Worm (Caenorhabditis elegans) whole organism, L1 larva: Measurements from ENCODE around the gene wrt-2.

Experiments used
- C04F5.9 ChIP-seq: sonication (generic microtip); optimal IDR thresholded peaks from 2 replicates; lab custom pipeline; 2016; ENCODE audit warnings: missing genetic modification characterization, missing compliant biosample characterization
- C16A3.4 ChIP-seq: fragments of 150-350 bp; optimal IDR thresholded peaks from 2 replicates; lab custom pipeline; 2014; ENCODE audit warnings: missing biosample characterization, missing genetic modification characterization
- C34B4.2 ChIP-seq: sonication (generic microtip); optimal IDR thresholded peaks from 2 replicates; lab custom pipeline; 2017; ENCODE audit warnings: mild to moderate bottlenecking, missing genetic modification characterization, missing compliant biosample characterization
- aly-2 ChIP-seq: fragments of 150-350 bp; optimal IDR thresholded peaks from 2 replicates; lab custom pipeline; 2014; ENCODE audit warnings: missing biosample characterization, missing genetic modification characterization
- ama-1 ChIP-seq: fragments of 150-350 bp; optimal IDR thresholded peaks from 2 replicates; lab custom pipeline; 2014
- blmp-1 ChIP-seq: fragments of 150-350 bp; optimal IDR thresholded peaks from 2 replicates; lab custom pipeline; 2014; ENCODE audit warnings: missing biosample characterization, missing genetic modification characterization
- ceh-88 ChIP-seq: fragments of 200-800 bp; sonication (Bioruptor generic); IDR thresholded peaks from 2 replicates; pipeline ENCODE4 v1.3.6; 2022; ENCODE audit warnings: missing genetic modification characterization, missing compliant biosample characterization
- dpl-1 ChIP-seq, 3 experiments: fragments of 150-350 bp in 2 of 3; sonication (generic microtip) in 1 of 3; optimal IDR thresholded peaks; 2 replicates each; lab custom pipeline; 2014 to 2017; ENCODE audit warnings: missing biosample characterization in 3 of 3, missing genetic modification characterization in 3 of 3, missing genetic modification reagents in 3 of 3
- efl-1 ChIP-seq, 4 experiments: fragments of 150-350 bp; optimal IDR thresholded peaks in 3 of 4; peaks in 1 of 4; 1 replicate in 1 of 4; 2 replicates in 3 of 4; lab custom pipeline; 2014; ENCODE audit warnings: missing biosample characterization in 2 of 4, missing genetic modification characterization in 2 of 4, missing genetic modification reagents in 2 of 4
- efl-3 ChIP-seq: fragments of 200-800 bp; sonication (Bioruptor generic); optimal IDR thresholded peaks from 2 replicates; lab custom pipeline; 2018; ENCODE audit warnings: mild to moderate bottlenecking, missing genetic modification characterization, missing compliant biosample characterization
- egl-13 ChIP-seq: sonication (generic microtip); optimal IDR thresholded peaks from 2 replicates; lab custom pipeline; 2016; ENCODE audit warnings: missing genotype, missing genetic modification reagents, missing genetic modification characterization, missing compliant biosample characterization
- egl-27 ChIP-seq, 2 experiments: fragments of 150-350 bp in 1 of 2; sonication (generic microtip); optimal IDR thresholded peaks; 3 replicates each; lab custom pipeline; 2017 to 2018; ENCODE audit warnings: missing biosample characterization in 2 of 2, missing genetic modification characterization in 2 of 2, missing genetic modification reagents in 2 of 2
- elt-2 ChIP-seq: sonication (generic microtip); optimal IDR thresholded peaks from 2 replicates; lab custom pipeline; 2016; ENCODE audit warnings: missing genetic modification characterization, mild to moderate bottlenecking, inconsistent platforms, missing compliant biosample characterization, missing genetic modification reagents
- fkh-10 ChIP-seq: sonication (generic microtip); optimal IDR thresholded peaks from 2 replicates; lab custom pipeline; 2017; ENCODE audit warnings: missing biosample characterization, missing genetic modification reagents, missing genetic modification characterization
- hlh-4 ChIP-seq: sonication (generic microtip); optimal IDR thresholded peaks from 2 replicates; lab custom pipeline; 2016; ENCODE audit warnings: mild to moderate bottlenecking, missing genetic modification characterization, missing compliant biosample characterization
- hpl-2 ChIP-seq: fragments of 150-350 bp; optimal IDR thresholded peaks from 2 replicates; lab custom pipeline; 2014; ENCODE audit warnings: missing biosample characterization, missing genetic modification reagents, missing genetic modification characterization
- isw-1 ChIP-seq: fragments of 200-800 bp; sonication (Bioruptor generic); IDR thresholded peaks from 2 replicates; pipeline ENCODE4 v1.3.6; 2022; ENCODE audit warnings: missing genetic modification characterization, missing compliant biosample characterization
- lin-13 ChIP-seq: fragments of 150-350 bp; optimal IDR thresholded peaks from 2 replicates; lab custom pipeline; 2014; ENCODE audit warnings: missing biosample characterization, missing genetic modification reagents, missing genetic modification characterization
- lin-14 ChIP-seq: fragments of 200-800 bp; sonication (Bioruptor generic); optimal IDR thresholded peaks from 2 replicates; lab custom pipeline; 2018; ENCODE audit warnings: mild to moderate bottlenecking, missing genetic modification characterization, moderate library complexity, missing compliant biosample characterization
- lin-15B ChIP-seq: fragments of 150-350 bp; sonication (generic microtip); optimal IDR thresholded peaks from 3 replicates; lab custom pipeline; 2014; ENCODE audit warnings: missing biosample characterization, missing genetic modification characterization
- lin-35 ChIP-seq, 2 experiments: fragments of 150-350 bp; optimal IDR thresholded peaks; 2 replicates each; lab custom pipeline; 2014; ENCODE audit warnings: missing biosample characterization in 2 of 2, missing genetic modification characterization in 2 of 2, missing genetic modification reagents in 2 of 2
- lsy-2 ChIP-seq, 2 experiments: fragments of 150-350 bp; optimal IDR thresholded peaks; 2 replicates each; lab custom pipeline; 2014; ENCODE audit warnings: missing biosample characterization in 2 of 2, missing genetic modification characterization in 2 of 2
- mab-9 ChIP-seq: fragments of 200-800 bp; sonication (Bioruptor generic); IDR thresholded peaks from 2 replicates; pipeline ENCODE4 v1.3.6; 2022; ENCODE audit warnings: missing genetic modification reagents, missing genetic modification characterization, missing compliant biosample characterization
- mdl-1 ChIP-seq, 2 experiments: fragments of 150-350 bp; optimal IDR thresholded peaks; 2 replicates each; lab custom pipeline; 2014 to 2017; ENCODE audit warnings: missing biosample characterization in 2 of 2, missing genetic modification characterization in 2 of 2, inconsistent platforms in 1 of 2
- nhr-11 ChIP-seq: fragments of 150-350 bp; optimal IDR thresholded peaks from 2 replicates; lab custom pipeline; 2014; ENCODE audit warnings: missing biosample characterization, missing genetic modification characterization
- nhr-12 ChIP-seq: sonication (generic microtip); optimal IDR thresholded peaks from 2 replicates; lab custom pipeline; 2017; ENCODE audit warnings: missing biosample characterization, missing genetic modification characterization
- nhr-19 ChIP-seq: fragments of 200-800 bp; sonication (Bioruptor generic); conservative IDR thresholded peaks from 2 replicates; pipeline ENCODE4 v1.3.6; 2022; ENCODE audit warnings: missing genetic modification characterization, missing compliant biosample characterization
- nhr-20 ChIP-seq: sonication (generic microtip); optimal IDR thresholded peaks from 2 replicates; lab custom pipeline; 2016; ENCODE audit warnings: mild to moderate bottlenecking, missing genetic modification characterization, missing compliant biosample characterization
- nhr-237 ChIP-seq: fragments of 150-350 bp; optimal IDR thresholded peaks from 2 replicates; lab custom pipeline; 2014; ENCODE audit warnings: missing biosample characterization, missing genetic modification characterization
- nhr-28 ChIP-seq: fragments of 150-350 bp; optimal IDR thresholded peaks from 2 replicates; lab custom pipeline; 2014; ENCODE audit warnings: missing biosample characterization, missing genetic modification characterization
- nhr-47 ChIP-seq: sonication (generic microtip); optimal IDR thresholded peaks from 2 replicates; lab custom pipeline; 2016; ENCODE audit warnings: mild to moderate bottlenecking, missing genetic modification characterization, moderate library complexity, missing compliant biosample characterization
- nhr-71 ChIP-seq: sonication (generic microtip); optimal IDR thresholded peaks from 2 replicates; lab custom pipeline; 2016; ENCODE audit warnings: mild to moderate bottlenecking, missing genetic modification characterization, moderate library complexity, missing compliant biosample characterization
- nhr-76 ChIP-seq: sonication (generic microtip); optimal IDR thresholded peaks from 2 replicates; lab custom pipeline; 2017; ENCODE audit warnings: missing biosample characterization, missing genetic modification characterization
- nhr-77 ChIP-seq: fragments of 150-350 bp; optimal IDR thresholded peaks from 2 replicates; lab custom pipeline; 2014; ENCODE audit warnings: missing biosample characterization, missing genetic modification characterization
- nhr-90 ChIP-seq: sonication (generic microtip); optimal IDR thresholded peaks from 2 replicates; lab custom pipeline; 2016; ENCODE audit warnings: mild to moderate bottlenecking, missing genetic modification characterization, missing compliant biosample characterization; ENCODE audit not compliant: poor library complexity
- pag-3 ChIP-seq: sonication (generic microtip); optimal IDR thresholded peaks from 2 replicates; lab custom pipeline; 2017; ENCODE audit warnings: missing genetic modification characterization, mild to moderate bottlenecking, missing compliant biosample characterization, antibody characterized with exemption, borderline replicate concordance; ENCODE audit not compliant: insufficient read depth
- pax-3 ChIP-seq: fragments of 200-800 bp; sonication (Bioruptor generic); optimal IDR thresholded peaks from 2 replicates; lab custom pipeline; 2018; ENCODE audit warnings: mild to moderate bottlenecking, missing genetic modification characterization, moderate library complexity, missing compliant biosample characterization
- pqm-1 ChIP-seq: sonication (generic microtip); optimal IDR thresholded peaks from 3 replicates; lab custom pipeline; 2017; ENCODE audit warnings: missing biosample characterization, missing genetic modification characterization
- rnt-1 ChIP-seq: sonication (generic microtip); optimal IDR thresholded peaks from 2 replicates; lab custom pipeline; 2016; ENCODE audit warnings: mild to moderate bottlenecking, missing genetic modification characterization, moderate library complexity, missing compliant biosample characterization
- snu-23 ChIP-seq: sonication (generic microtip); optimal IDR thresholded peaks from 2 replicates; lab custom pipeline; 2016; ENCODE audit warnings: missing genetic modification characterization, missing compliant biosample characterization
- sox-4 ChIP-seq: sonication (generic microtip); optimal IDR thresholded peaks from 2 replicates; lab custom pipeline; 2016; ENCODE audit warnings: missing genetic modification characterization, missing compliant biosample characterization
- sptf-1 ChIP-seq: fragments of 150-350 bp; optimal IDR thresholded peaks from 2 replicates; lab custom pipeline; 2014; ENCODE audit warnings: missing biosample characterization, missing genetic modification characterization
- tbx-2 ChIP-seq: sonication (generic microtip); optimal IDR thresholded peaks from 2 replicates; lab custom pipeline; 2016; ENCODE audit warnings: missing genetic modification characterization, missing compliant biosample characterization
- unc-130 ChIP-seq: fragments of 150-350 bp; optimal IDR thresholded peaks from 2 replicates; lab custom pipeline; 2017; ENCODE audit warnings: missing biosample characterization, missing genetic modification characterization, inconsistent platforms
- unc-62 ChIP-seq: fragments of 150-350 bp; optimal IDR thresholded peaks from 2 replicates; lab custom pipeline; 2014; ENCODE audit warnings: missing biosample characterization, missing genetic modification reagents, missing genetic modification characterization
- unc-98 ChIP-seq: fragments of 200-800 bp; sonication (Bioruptor generic); IDR thresholded peaks from 2 replicates; pipeline ENCODE4 v1.3.6; 2022; ENCODE audit warnings: missing genetic modification characterization, missing compliant biosample characterization
- xbp-1 ChIP-seq: sonication (generic microtip); optimal IDR thresholded peaks from 2 replicates; lab custom pipeline; 2016; ENCODE audit warnings: missing genetic modification characterization, missing compliant biosample characterization
- zag-1 ChIP-seq: fragments of 150-350 bp; optimal IDR thresholded peaks from 2 replicates; lab custom pipeline; 2014; ENCODE audit warnings: missing biosample characterization, missing genetic modification characterization
- ztf-11 ChIP-seq, 2 experiments: sonication (generic microtip); optimal IDR thresholded peaks; 2 replicates each; lab custom pipeline; 2016 to 2017; ENCODE audit warnings: missing genetic modification characterization in 2 of 2, missing biosample characterization in 1 of 2, missing compliant biosample characterization in 1 of 2
- ztf-4 ChIP-seq: fragments of 150-350 bp; optimal IDR thresholded peaks from 2 replicates; lab custom pipeline; 2014; ENCODE audit warnings: missing biosample characterization, missing genetic modification characterization

Gene wrt-2

ce11 chrX:3111687-3112086 lies 17.5 kb upstream of the wrt-2 start (continued):
- peak in 1 of 2 experiments; percentile 51 for TF ChIP-seq efl-1 (optimal IDR thresholded peaks at IDR 0.05; lab: Kevin White, UChicago)
- TF ChIP-seq efl-1 (GFP tag; optimal IDR thresholded peaks at IDR 0.05 in 1 of 2; lab: Kevin White, UChicago), result no peak
- peak; percentile 45 for TF ChIP-seq nhr-19 (GFP tag; lab: Robert Waterston, UW)
- TF ChIP-seq ztf-4, result peak; percentile 78
- TF ChIP-seq nhr-237 (tag; lab: Kevin White, UChicago), result no peak
- TF ChIP-seq ceh-88 (GFP tag; lab: Robert Waterston, UW), result no peak
- TF ChIP-seq unc-130 (tag; lab: Kevin White, UChicago), result no peak
- no peak for TF ChIP-seq pag-3 (tag; lab: Kevin White, UChicago)
- peak; percentile 50 for TF ChIP-seq rnt-1 (tag; lab: Kevin White, UChicago)
- peak; percentile 10 for TF ChIP-seq nhr-20 (tag; lab: Kevin White, UChicago)
- peak; percentile 73 for TF ChIP-seq nhr-90 (tag; lab: Kevin White, UChicago)
- TF ChIP-seq nhr-47, result peak; percentile 68
- peak; percentile 24 for TF ChIP-seq C16A3.4
- TF ChIP-seq lsy-2 (tag; optimal IDR thresholded peaks at IDR 0.05; lab: Kevin White, UChicago), result peak; percentile 5 to 7
- no peak for TF ChIP-seq C04F5.9 (tag; lab: Kevin White, UChicago)
- no peak for TF ChIP-seq pax-3 (tag; lab: Kevin White, UChicago)
- TF ChIP-seq fkh-10 (GFP tag; lab: Kevin White, UChicago), result no peak
- no peak for TF ChIP-seq hlh-4 (tag; lab: Kevin White, UChicago)
- TF ChIP-seq unc-98 (GFP tag; lab: Robert Waterston, UW), result no peak
- TF ChIP-seq lin-14 (GFP tag; lab: Kevin White, UChicago), result peak; percentile 53
- TF ChIP-seq ama-1 (lab: Kevin White, UChicago), result peak; percentile 90
- TF ChIP-seq lin-35 (GFP tag; optimal IDR thresholded peaks at IDR 0.05; lab: Kevin White, UChicago), result peak in 1 of 2 experiments; percentile 33
- TF ChIP-seq blmp-1 (tag; lab: Kevin White, UChicago), result no peak
- no peak for TF ChIP-seq nhr-28
- TF ChIP-seq snu-23 (GFP tag; lab: Kevin White, UChicago), result peak; percentile 64
- TF ChIP-seq nhr-11 (tag; lab: Kevin White, UChicago), result no peak
- no peak for TF ChIP-seq C34B4.2 (tag; lab: Kevin White, UChicago)
- peak; percentile 32 for TF ChIP-seq tbx-2
- TF ChIP-seq nhr-77 (tag; lab: Kevin White, UChicago), result no peak
- no peak for TF ChIP-seq efl-3 (GFP tag; lab: Kevin White, UChicago)
- TF ChIP-seq nhr-12, result no peak
- no peak for TF ChIP-seq mdl-1 (tag; optimal IDR thresholded peaks at IDR 0.05; lab: Kevin White, UChicago)

- no peak for TF ChIP-seq egl-13 (tag; lab: Kevin White, UChicago)
- TF ChIP-seq nhr-90 (tag; lab: Kevin White, UChicago), result no peak
- no peak for TF ChIP-seq lin-15B (tag; lab: Kevin White, UChicago)
- TF ChIP-seq nhr-71 (tag; lab: Kevin White, UChicago), result peak; percentile 54
- no peak for TF ChIP-seq egl-27 (tag; optimal IDR thresholded peaks at IDR 0.05; lab: Kevin White, UChicago)
- peak; percentile 13; the same call in 1 of the 2 replicates for TF ChIP-seq isw-1 (GFP tag; lab: Robert Waterston, UW)
- TF ChIP-seq mab-9 (GFP tag; lab: Robert Waterston, UW), result peak; percentile 35; the same call in 1 of the 2 replicates
- TF ChIP-seq nhr-28, result no peak
- peak in 1 of 3 experiments; percentile 14 for TF ChIP-seq dpl-1 (GFP tag; optimal IDR thresholded peaks at IDR 0.05; lab: Kevin White, UChicago)
- TF ChIP-seq ztf-11 (tag; optimal IDR thresholded peaks at IDR 0.05; lab: Kevin White, UChicago), result no peak
- TF ChIP-seq C34B4.2 (tag; lab: Kevin White, UChicago), result no peak
- TF ChIP-seq elt-2 (tag; lab: Kevin White, UChicago), result no peak
- TF ChIP-seq zag-1 (tag; lab: Kevin White, UChicago), result no peak
- TF ChIP-seq pqm-1, result no peak
- no peak for TF ChIP-seq pax-3 (tag; lab: Kevin White, UChicago)
- no peak for TF ChIP-seq sox-4 (tag; lab: Kevin White, UChicago)
- no peak for TF ChIP-seq nhr-76 (tag; lab: Kevin White, UChicago)
- no peak for TF ChIP-seq hpl-2
- no peak for TF ChIP-seq aly-2
- TF ChIP-seq sptf-1 (tag; lab: Kevin White, UChicago), result no peak
- no peak for TF ChIP-seq efl-1 (optimal IDR thresholded peaks at IDR 0.05; lab: Kevin White, UChicago)
- TF ChIP-seq efl-1 (GFP tag; optimal IDR thresholded peaks at IDR 0.05 in 1 of 2; lab: Kevin White, UChicago), result no peak
- TF ChIP-seq lin-35 (GFP tag; optimal IDR thresholded peaks at IDR 0.05; lab: Kevin White, UChicago), result peak in 1 of 2 experiments; percentile 42
- no peak for TF ChIP-seq unc-130 (tag; lab: Kevin White, UChicago)
- TF ChIP-seq C04F5.9 (tag; lab: Kevin White, UChicago), result no peak
- TF ChIP-seq lin-13 (GFP tag; lab: Kevin White, UChicago), result no peak
- TF ChIP-seq nhr-20 (tag; lab: Kevin White, UChicago), result peak; percentile 11
- TF ChIP-seq unc-62 (GFP tag; lab: Kevin White, UChicago), result no peak
- TF ChIP-seq xbp-1 (tag; lab: Kevin White, UChicago), result peak; percentile 10
Observed at ce11 chrX:3111066-3111465, 16.9 kb upstream of the wrt-2 start.
